Fruit fly (Drosophila melanogaster) whole organism, larva: ENCODE results near the gene Mur18B.

Source experiments
- noc ChIP-seq: fragments of 200-800 bp; sonication (Bioruptor generic); optimal IDR thresholded peaks from 3 replicates; lab custom pipeline; 2019; ENCODE audit warnings: missing biosample characterization, mild to moderate bottlenecking, missing genetic modification characterization, moderate library complexity

Mur18B gene

DNA sequence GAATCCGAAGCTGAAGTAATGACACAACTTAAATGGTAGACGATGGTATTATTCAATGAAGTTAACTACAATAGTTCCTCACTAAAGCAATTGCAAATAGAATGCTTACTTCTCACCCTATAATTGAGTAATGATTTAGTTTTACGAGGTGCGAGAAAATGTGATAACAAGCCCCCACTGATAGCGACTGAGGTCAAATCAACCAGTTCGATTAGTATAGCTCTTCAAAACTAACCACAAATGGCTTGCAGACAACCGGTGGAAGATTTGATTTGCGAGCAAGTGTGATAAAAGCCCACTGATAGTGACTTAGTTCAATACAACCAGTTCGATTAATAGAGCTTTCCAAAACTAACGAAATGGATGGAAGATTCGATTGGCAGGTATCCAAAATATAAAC is 26.3 kb downstream of the Mur18B start:
- no peak for TF ChIP-seq noc (tag; lab: Kevin White, UChicago)

DNA sequence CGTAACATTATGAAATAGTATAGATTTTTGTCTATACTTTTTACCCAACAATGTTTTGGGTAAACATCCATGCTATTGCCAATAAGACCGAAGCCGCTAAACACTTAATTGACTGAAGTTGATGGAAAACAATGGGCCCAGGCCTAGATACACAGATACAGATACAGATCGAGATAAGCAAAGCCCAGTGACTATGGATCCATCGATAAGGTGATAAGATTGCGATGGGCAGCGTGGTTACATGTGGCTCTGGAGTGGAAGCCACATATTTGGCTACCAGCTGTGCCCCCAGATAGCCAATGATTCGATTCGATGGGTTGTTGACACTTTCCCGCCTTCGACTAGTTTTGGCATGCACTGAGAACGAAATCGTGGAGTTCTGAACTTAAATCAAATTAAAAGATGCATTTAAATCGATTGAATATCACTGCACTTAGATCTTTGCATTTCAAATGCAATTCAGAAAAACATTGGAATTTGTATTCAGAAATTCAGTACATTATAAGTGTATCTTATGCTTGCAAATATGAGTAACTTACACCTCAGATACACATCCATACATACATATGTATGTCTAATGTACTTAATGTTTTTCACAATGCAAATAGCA is 27.3 kb downstream of the Mur18B start:
- TF ChIP-seq noc (tag; lab: Kevin White, UChicago), result no peak

dm6 chrX:19241790-19242373 is 28.8 kb downstream of the Mur18B start, which contains the start of gene CG14196:
Gene CG14196, minus strand, starts transcription at chrX:19241840.
- TF ChIP-seq noc (tag; lab: Kevin White, UChicago), result no peak

dm6 chrX:19243379-19243834 is 30.4 kb downstream of the Mur18B start, which contains the start of gene CG7889:
Gene CG7889, plus strand, starts transcription at chrX:19243631.
- peak; percentile 31 for TF ChIP-seq noc (tag; lab: Kevin White, UChicago)

DNA sequence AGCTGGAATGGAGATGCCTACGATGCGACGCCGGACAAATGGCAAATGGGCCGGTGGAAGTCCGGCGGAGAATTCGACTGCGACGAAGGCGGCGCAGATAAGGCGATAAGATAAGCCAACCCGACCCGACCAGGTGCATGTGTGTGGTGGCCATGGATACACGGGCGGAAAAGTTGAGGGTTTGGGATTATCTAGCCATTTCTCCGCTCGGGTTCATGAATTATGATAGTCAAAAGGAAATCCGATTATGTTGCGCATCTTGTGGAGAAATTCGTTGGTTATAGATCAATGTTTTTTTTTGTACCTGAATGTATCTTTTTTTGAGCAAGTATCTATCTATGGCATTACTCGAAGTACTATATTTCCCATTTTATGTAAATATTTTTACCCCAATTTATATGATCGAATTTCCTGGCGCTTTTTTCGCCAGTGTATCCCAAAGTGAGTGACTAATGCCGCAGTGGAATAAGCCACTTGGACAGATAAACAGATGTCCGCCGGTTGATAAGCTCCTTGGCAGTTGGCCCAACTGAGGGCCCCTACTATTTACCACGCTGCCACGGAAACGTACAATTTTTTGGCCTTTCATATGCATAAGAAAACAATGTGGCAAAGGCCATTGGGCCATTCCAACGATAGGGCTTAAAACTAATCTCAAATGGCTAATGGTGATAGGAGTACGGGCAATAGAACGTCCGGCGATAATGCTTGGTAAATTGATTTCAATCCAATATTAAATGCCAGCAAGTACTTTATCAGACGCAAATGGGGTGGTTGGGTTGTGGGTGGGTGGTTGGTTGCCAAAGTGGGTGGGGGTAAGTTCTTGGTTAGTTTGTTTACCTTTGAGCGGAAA is 34.4 kb downstream of the Mur18B start, which contains the start of gene CG7992:
Gene CG7992, minus strand, starts transcription at position 51 of the 853 bp plus-strand sequence.
- TF ChIP-seq noc (tag; lab: Kevin White, UChicago), result peak; percentile 90

dm6 chrX:19248426-19249217 is 35.6 kb downstream of the Mur18B start, which contains the start of gene Hs3st-B:
Gene Hs3st-B, plus strand, starts transcription at chrX:19248639.
- TF ChIP-seq noc (tag; lab: Kevin White, UChicago), result no peak

DNA sequence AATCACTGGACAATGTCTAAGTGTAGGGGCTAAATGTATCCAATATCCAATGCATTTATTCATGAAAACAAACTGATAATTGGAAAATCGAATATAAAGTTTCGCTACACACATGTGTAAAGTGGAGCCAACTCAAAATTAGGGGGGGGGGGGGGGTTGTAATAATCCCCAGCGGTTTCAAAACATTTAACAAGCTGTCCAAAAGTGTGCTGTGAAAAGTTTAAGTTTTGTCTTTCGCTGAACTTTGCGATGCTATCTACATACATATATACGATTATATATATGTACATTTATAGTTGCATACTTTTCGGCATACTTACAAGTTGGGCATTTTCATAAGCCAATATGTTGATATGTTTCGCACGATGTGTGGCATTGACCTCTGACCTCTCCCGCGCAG is 36.3 kb downstream of the Mur18B start:
- TF ChIP-seq noc (tag; lab: Kevin White, UChicago), result no peak

DNA sequence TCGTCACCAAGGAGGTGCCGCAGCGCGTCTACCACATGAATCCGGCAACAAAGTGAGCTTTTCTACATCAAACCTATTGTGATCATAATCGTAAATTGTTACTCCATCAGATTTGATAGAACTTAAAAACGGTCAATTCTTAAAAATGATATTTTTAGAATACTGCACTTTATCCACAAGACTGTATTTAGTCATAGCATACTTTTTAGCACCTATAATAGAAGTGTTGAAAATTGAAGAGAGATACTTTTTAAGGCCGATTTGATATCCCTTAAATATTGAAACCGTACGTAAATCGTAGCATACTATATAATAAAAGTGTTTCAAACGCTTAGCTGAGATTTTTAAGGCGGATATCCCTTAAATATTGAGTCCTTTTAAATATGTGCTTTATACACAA is 37.1 kb downstream of the Mur18B start:
- no peak for TF ChIP-seq noc (tag; lab: Kevin White, UChicago)

DNA sequence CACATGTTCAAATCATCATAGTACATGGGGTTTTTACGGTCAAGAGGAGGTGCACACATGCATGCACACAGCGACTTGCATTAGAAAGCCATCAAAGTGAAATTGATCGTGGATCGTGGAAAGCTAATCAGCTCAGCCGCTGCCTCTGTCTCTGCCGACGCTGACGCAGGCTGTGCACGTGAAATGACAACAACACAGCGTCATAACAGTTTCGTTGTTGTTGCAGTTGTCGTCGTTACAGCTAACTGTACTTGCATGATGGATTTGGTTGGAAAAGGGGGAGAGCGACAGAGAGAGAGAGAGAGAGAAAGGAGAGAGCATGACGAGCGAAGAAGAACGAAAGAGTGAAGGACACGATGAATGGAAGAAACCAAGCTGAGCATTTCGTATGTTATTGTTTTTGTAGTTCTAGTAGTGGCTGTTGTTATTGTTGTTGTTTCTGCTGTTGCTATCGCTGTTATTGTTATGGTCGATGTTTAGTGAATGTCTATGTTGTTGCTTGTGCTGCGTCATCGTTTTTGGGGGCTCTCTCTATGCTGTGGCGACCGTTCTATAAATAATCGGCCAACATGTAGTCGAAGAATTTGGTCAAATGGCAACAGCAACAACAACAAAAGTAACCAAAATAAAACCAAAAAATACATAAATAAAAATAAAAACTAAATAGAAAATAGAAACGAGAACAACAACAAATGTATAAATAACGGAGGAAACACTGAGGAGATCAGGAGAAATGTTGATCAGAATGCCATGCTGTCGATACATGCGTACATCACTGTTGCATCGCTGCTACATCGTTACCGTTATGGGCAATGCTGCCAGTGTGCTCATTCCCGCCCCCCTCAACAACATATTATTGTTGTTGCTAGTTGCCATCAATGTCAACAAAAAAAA is 47.0 kb downstream of the Mur18B start:
- no peak for TF ChIP-seq noc (tag; lab: Kevin White, UChicago)

DNA sequence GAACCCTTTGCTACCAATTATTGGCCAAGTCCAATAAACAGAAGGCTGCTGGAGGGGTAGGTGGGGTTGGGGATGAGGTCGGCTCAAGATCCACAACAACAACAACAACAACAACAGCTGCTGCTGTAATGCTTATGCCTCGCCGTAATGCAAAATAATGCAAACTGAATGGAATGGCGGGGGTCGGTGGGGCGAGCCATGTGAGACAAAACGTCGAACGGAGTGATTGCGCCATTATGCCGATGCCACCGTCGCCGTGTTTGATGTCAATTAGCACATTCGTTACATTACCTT is 47.6 kb downstream of the Mur18B start:
- TF ChIP-seq noc (tag; lab: Kevin White, UChicago), result no peak

DNA sequence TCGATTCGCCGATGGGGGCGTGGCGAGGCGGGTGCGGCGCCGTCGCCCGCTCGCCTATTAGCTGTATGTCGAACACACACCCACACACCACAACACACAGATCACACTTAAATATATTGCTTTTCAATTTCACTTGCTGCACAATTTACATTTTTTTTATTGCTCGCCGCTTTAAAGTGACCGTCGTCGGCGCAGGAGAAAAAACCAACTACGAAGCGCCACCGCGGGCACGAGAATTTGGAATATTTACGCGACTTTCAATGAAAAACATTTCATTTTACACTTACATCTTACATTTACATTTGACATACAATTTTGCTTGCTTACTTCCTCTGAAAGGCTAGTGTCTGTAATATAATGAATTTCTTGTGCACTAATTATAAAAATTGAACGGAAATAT is 48.0 kb downstream of the Mur18B start, which contains the start of gene rictor:
Gene rictor, minus strand, starts transcription at position 170 of the 400 bp plus-strand sequence.
- no peak for TF ChIP-seq noc (tag; lab: Kevin White, UChicago)

DNA sequence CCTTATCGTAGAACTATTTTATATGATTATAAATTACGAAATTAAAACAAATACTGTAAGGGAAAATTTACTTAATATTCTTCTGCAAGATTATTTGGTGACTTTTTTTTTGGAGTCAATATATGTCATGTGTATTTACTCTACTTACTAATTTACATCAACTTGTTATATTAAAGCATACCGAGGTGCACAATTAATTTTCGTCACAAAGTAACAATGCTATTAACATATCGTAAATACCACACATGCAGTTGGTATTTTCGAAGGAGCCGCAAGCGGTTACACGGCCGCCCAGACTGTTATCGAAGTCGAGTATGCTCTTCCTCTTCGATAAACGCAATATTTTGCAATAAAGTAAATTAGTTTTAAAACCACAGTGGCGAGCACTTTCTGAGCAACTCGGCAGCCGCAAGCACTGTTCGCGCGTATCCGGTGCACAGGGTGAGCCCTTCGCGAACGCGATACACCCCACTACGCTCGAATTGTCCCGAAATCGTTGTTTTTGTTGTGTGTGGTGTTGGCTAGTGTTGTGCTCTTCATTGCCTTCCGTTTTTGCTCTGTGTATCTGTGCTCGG is 48.6 kb downstream of the Mur18B start, which contains the start of gene Vav:
Gene Vav, plus strand, starts transcription at position 293 of the 575 bp plus-strand sequence.
- TF ChIP-seq noc (tag; lab: Kevin White, UChicago), result no peak

dm6 chrX:19262553-19262952 is 49.5 kb downstream of the Mur18B start:
- no peak for TF ChIP-seq noc (tag; lab: Kevin White, UChicago)

dm6 chrX:19264396-19264795 is 51.3 kb downstream of the Mur18B start:
- TF ChIP-seq noc (tag; lab: Kevin White, UChicago), result no peak
